Worm (Caenorhabditis elegans) whole organism, L1 larva: ENCODE measurements around the gene rmd-1.

ENCODE experiments used
- C04F5.9 ChIP-seq: sonication (generic microtip); optimal IDR thresholded peaks from 2 replicates; lab custom pipeline; 2016; ENCODE audit warnings: missing genetic modification characterization, missing compliant biosample characterization
- C34B4.2 ChIP-seq: sonication (generic microtip); optimal IDR thresholded peaks from 2 replicates; lab custom pipeline; 2017; ENCODE audit warnings: mild to moderate bottlenecking, missing genetic modification characterization, missing compliant biosample characterization
- Y116A8C.19 ChIP-seq: sonication (generic microtip); optimal IDR thresholded peaks from 2 replicates; lab custom pipeline; 2016; ENCODE audit warnings: missing compliant biosample characterization, missing genetic modification characterization, borderline replicate concordance
- aha-1 ChIP-seq: fragments of 150-350 bp; optimal IDR thresholded peaks from 2 replicates; lab custom pipeline; 2014; ENCODE audit warnings: missing biosample characterization, missing genetic modification characterization
- alr-1 ChIP-seq: fragments of 200-800 bp; sonication (Bioruptor generic); optimal IDR thresholded peaks from 2 replicates; lab custom pipeline; 2018; ENCODE audit warnings: borderline replicate concordance, mild to moderate bottlenecking, missing genetic modification characterization, missing compliant biosample characterization
- blmp-1 ChIP-seq: fragments of 150-350 bp; optimal IDR thresholded peaks from 2 replicates; lab custom pipeline; 2014; ENCODE audit warnings: missing biosample characterization, missing genetic modification characterization
- ceh-63 ChIP-seq: fragments of 200-800 bp; sonication (Bioruptor generic); optimal IDR thresholded peaks from 2 replicates; lab custom pipeline; 2018; ENCODE audit warnings: mild to moderate bottlenecking, missing genetic modification characterization, missing compliant biosample characterization
- ceh-8 ChIP-seq: fragments of 200-800 bp; sonication (Bioruptor generic); optimal IDR thresholded peaks from 2 replicates; lab custom pipeline; 2018; ENCODE audit warnings: mild to moderate bottlenecking, missing genetic modification characterization, moderate library complexity, missing compliant biosample characterization
- ceh-82 ChIP-seq, 3 experiments: fragments of 150-350 bp in 1 of 3; sonication (generic microtip) in 2 of 3; optimal IDR thresholded peaks; 2 replicates each; lab custom pipeline; 2014 to 2017; ENCODE audit warnings: missing biosample characterization in 3 of 3, missing genetic modification characterization in 3 of 3
- ceh-88 ChIP-seq: fragments of 200-800 bp; sonication (Bioruptor generic); IDR thresholded peaks from 2 replicates; pipeline ENCODE4 v1.3.6; 2022; ENCODE audit warnings: missing genetic modification characterization, missing compliant biosample characterization
- efl-1 ChIP-seq, 4 experiments: fragments of 150-350 bp; optimal IDR thresholded peaks in 3 of 4; peaks in 1 of 4; 1 replicate in 1 of 4; 2 replicates in 3 of 4; lab custom pipeline; 2014; ENCODE audit warnings: missing biosample characterization in 2 of 4, missing genetic modification characterization in 2 of 4, missing genetic modification reagents in 2 of 4
- egl-13 ChIP-seq: sonication (generic microtip); optimal IDR thresholded peaks from 2 replicates; lab custom pipeline; 2016; ENCODE audit warnings: missing genotype, missing genetic modification reagents, missing genetic modification characterization, missing compliant biosample characterization
- elt-2 ChIP-seq: sonication (generic microtip); optimal IDR thresholded peaks from 2 replicates; lab custom pipeline; 2016; ENCODE audit warnings: missing genetic modification characterization, mild to moderate bottlenecking, inconsistent platforms, missing compliant biosample characterization, missing genetic modification reagents
- elt-3 ChIP-seq, 6 experiments: fragments of 150-350 bp in 1 of 6; sonication (generic microtip); optimal IDR thresholded peaks; 2 replicates each; lab custom pipeline; 2017 to 2018; ENCODE audit warnings: missing biosample characterization in 6 of 6, missing genetic modification characterization in 6 of 6, inconsistent platforms in 1 of 6
- fkh-4 ChIP-seq: sonication (generic microtip); optimal IDR thresholded peaks from 2 replicates; lab custom pipeline; 2016; ENCODE audit warnings: missing compliant biosample characterization, missing genetic modification characterization, borderline replicate concordance
- grh-1 ChIP-seq: fragments of 200-800 bp; sonication (Bioruptor generic); IDR thresholded peaks from 2 replicates; pipeline ENCODE4 v1.3.6; 2022; ENCODE audit warnings: missing genetic modification reagents, missing genetic modification characterization, missing compliant biosample characterization
- hlh-17 ChIP-seq: fragments of 200-800 bp; sonication (Bioruptor generic); optimal IDR thresholded peaks from 2 replicates; lab custom pipeline; 2018; ENCODE audit warnings: missing genetic modification characterization, mild to moderate bottlenecking, missing compliant biosample characterization, moderate library complexity, borderline replicate concordance
- irx-1 ChIP-seq: sonication (generic microtip); optimal IDR thresholded peaks from 2 replicates; lab custom pipeline; 2016; ENCODE audit warnings: missing genetic modification characterization, missing compliant biosample characterization
- jun-1 ChIP-seq: fragments of 150-350 bp; optimal IDR thresholded peaks from 2 replicates; lab custom pipeline; 2014; ENCODE audit warnings: missing biosample characterization, missing genetic modification reagents, missing genetic modification characterization
- lin-14 ChIP-seq: fragments of 200-800 bp; sonication (Bioruptor generic); optimal IDR thresholded peaks from 2 replicates; lab custom pipeline; 2018; ENCODE audit warnings: mild to moderate bottlenecking, missing genetic modification characterization, moderate library complexity, missing compliant biosample characterization
- lin-15B ChIP-seq: fragments of 150-350 bp; sonication (generic microtip); optimal IDR thresholded peaks from 3 replicates; lab custom pipeline; 2014; ENCODE audit warnings: missing biosample characterization, missing genetic modification characterization
- lin-35 ChIP-seq, 2 experiments: fragments of 150-350 bp; optimal IDR thresholded peaks; 2 replicates each; lab custom pipeline; 2014; ENCODE audit warnings: missing biosample characterization in 2 of 2, missing genetic modification characterization in 2 of 2, missing genetic modification reagents in 2 of 2
- lir-3 ChIP-seq: sonication (generic microtip); optimal IDR thresholded peaks from 2 replicates; lab custom pipeline; 2016; ENCODE audit warnings: mild to moderate bottlenecking, missing genetic modification characterization, moderate library complexity, missing compliant biosample characterization; ENCODE audit not compliant: poor library complexity
- lsy-2 ChIP-seq, 2 experiments: fragments of 150-350 bp; optimal IDR thresholded peaks; 2 replicates each; lab custom pipeline; 2014; ENCODE audit warnings: missing biosample characterization in 2 of 2, missing genetic modification characterization in 2 of 2
- mab-9 ChIP-seq: fragments of 200-800 bp; sonication (Bioruptor generic); IDR thresholded peaks from 2 replicates; pipeline ENCODE4 v1.3.6; 2022; ENCODE audit warnings: missing genetic modification reagents, missing genetic modification characterization, missing compliant biosample characterization
- mep-1 ChIP-seq: fragments of 150-350 bp; optimal IDR thresholded peaks from 2 replicates; lab custom pipeline; 2014; ENCODE audit warnings: missing biosample characterization, missing genetic modification characterization
- nhr-12 ChIP-seq: sonication (generic microtip); optimal IDR thresholded peaks from 2 replicates; lab custom pipeline; 2017; ENCODE audit warnings: missing biosample characterization, missing genetic modification characterization
- nhr-20 ChIP-seq: sonication (generic microtip); optimal IDR thresholded peaks from 2 replicates; lab custom pipeline; 2016; ENCODE audit warnings: mild to moderate bottlenecking, missing genetic modification characterization, missing compliant biosample characterization
- nhr-237 ChIP-seq: fragments of 150-350 bp; optimal IDR thresholded peaks from 2 replicates; lab custom pipeline; 2014; ENCODE audit warnings: missing biosample characterization, missing genetic modification characterization
- nhr-47 ChIP-seq: sonication (generic microtip); optimal IDR thresholded peaks from 2 replicates; lab custom pipeline; 2016; ENCODE audit warnings: mild to moderate bottlenecking, missing genetic modification characterization, moderate library complexity, missing compliant biosample characterization
- nhr-71 ChIP-seq: sonication (generic microtip); optimal IDR thresholded peaks from 2 replicates; lab custom pipeline; 2016; ENCODE audit warnings: mild to moderate bottlenecking, missing genetic modification characterization, moderate library complexity, missing compliant biosample characterization
- nhr-76 ChIP-seq: sonication (generic microtip); optimal IDR thresholded peaks from 2 replicates; lab custom pipeline; 2017; ENCODE audit warnings: missing biosample characterization, missing genetic modification characterization
- nhr-77 ChIP-seq: fragments of 150-350 bp; optimal IDR thresholded peaks from 2 replicates; lab custom pipeline; 2014; ENCODE audit warnings: missing biosample characterization, missing genetic modification characterization
- nhr-84 ChIP-seq: sonication (generic microtip); optimal IDR thresholded peaks from 2 replicates; lab custom pipeline; 2017; ENCODE audit warnings: missing biosample characterization, missing genetic modification characterization
- nhr-85 ChIP-seq: sonication (generic microtip); peaks from one replicate; lab custom pipeline; 2016; ENCODE audit warnings: missing genetic modification characterization, inconsistent platforms, missing compliant biosample characterization
- pax-3 ChIP-seq: fragments of 200-800 bp; sonication (Bioruptor generic); optimal IDR thresholded peaks from 2 replicates; lab custom pipeline; 2018; ENCODE audit warnings: mild to moderate bottlenecking, missing genetic modification characterization, moderate library complexity, missing compliant biosample characterization
- rnt-1 ChIP-seq: sonication (generic microtip); optimal IDR thresholded peaks from 2 replicates; lab custom pipeline; 2016; ENCODE audit warnings: mild to moderate bottlenecking, missing genetic modification characterization, moderate library complexity, missing compliant biosample characterization
- skn-1 ChIP-seq: fragments of 150-350 bp; optimal IDR thresholded peaks from 2 replicates; lab custom pipeline; 2014; ENCODE audit warnings: missing biosample characterization, missing genetic modification characterization
- snu-23 ChIP-seq: sonication (generic microtip); optimal IDR thresholded peaks from 2 replicates; lab custom pipeline; 2016; ENCODE audit warnings: missing genetic modification characterization, missing compliant biosample characterization
- sox-4 ChIP-seq: sonication (generic microtip); optimal IDR thresholded peaks from 2 replicates; lab custom pipeline; 2016; ENCODE audit warnings: missing genetic modification characterization, missing compliant biosample characterization
- sptf-1 ChIP-seq: fragments of 150-350 bp; optimal IDR thresholded peaks from 2 replicates; lab custom pipeline; 2014; ENCODE audit warnings: missing biosample characterization, missing genetic modification characterization
- sup-37 ChIP-seq: fragments of 200-800 bp; sonication (Bioruptor generic); optimal IDR thresholded peaks from 2 replicates; lab custom pipeline; 2018; ENCODE audit warnings: mild to moderate bottlenecking, missing genetic modification characterization, missing compliant biosample characterization
- swsn-7 ChIP-seq: sonication (generic microtip); optimal IDR thresholded peaks from 2 replicates; lab custom pipeline; 2016; ENCODE audit warnings: missing genetic modification characterization, missing compliant biosample characterization
- tbx-2 ChIP-seq: sonication (generic microtip); optimal IDR thresholded peaks from 2 replicates; lab custom pipeline; 2016; ENCODE audit warnings: missing genetic modification characterization, missing compliant biosample characterization
- unc-62 ChIP-seq: fragments of 150-350 bp; optimal IDR thresholded peaks from 2 replicates; lab custom pipeline; 2014; ENCODE audit warnings: missing biosample characterization, missing genetic modification reagents, missing genetic modification characterization
- unc-98 ChIP-seq: fragments of 200-800 bp; sonication (Bioruptor generic); IDR thresholded peaks from 2 replicates; pipeline ENCODE4 v1.3.6; 2022; ENCODE audit warnings: missing genetic modification characterization, missing compliant biosample characterization
- vab-15 ChIP-seq: sonication (generic microtip); optimal IDR thresholded peaks from 2 replicates; lab custom pipeline; 2017; ENCODE audit warnings: missing genotype, mild to moderate bottlenecking, missing genetic modification characterization, missing compliant biosample characterization
- zip-4 ChIP-seq: fragments of 200-800 bp; sonication (Bioruptor generic); optimal IDR thresholded peaks from 2 replicates; lab custom pipeline; 2018; ENCODE audit warnings: mild to moderate bottlenecking, missing genetic modification characterization, moderate library complexity, missing compliant biosample characterization
- ztf-11 ChIP-seq, 2 experiments: sonication (generic microtip); optimal IDR thresholded peaks; 2 replicates each; lab custom pipeline; 2016 to 2017; ENCODE audit warnings: missing genetic modification characterization in 2 of 2, missing biosample characterization in 1 of 2, missing compliant biosample characterization in 1 of 2

rmd-1 gene

DNA sequence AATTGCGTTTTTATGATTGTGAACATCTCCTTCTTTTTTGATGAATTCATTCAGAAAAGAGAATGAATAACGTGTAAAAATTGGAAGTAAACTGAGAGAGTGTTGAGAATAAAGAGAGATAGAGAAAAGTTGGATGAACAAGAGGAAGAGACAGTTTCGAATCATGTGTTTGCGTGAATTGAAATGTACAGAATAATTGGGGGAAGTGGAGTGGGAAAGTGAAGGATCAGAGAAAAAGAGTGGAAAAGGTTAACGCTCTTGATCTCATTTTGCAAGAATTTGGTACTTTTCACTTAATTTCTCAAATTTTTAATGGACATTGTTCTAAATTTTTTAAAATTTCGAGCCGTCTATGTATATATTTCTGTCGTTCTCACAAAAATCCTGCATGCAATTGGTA is 25.6 kb upstream of the rmd-1 start:
- TF ChIP-seq nhr-77 (tag; lab: Kevin White, UChicago) (no peak), aha-1 (tag; lab: Kevin White, UChicago) (no peak), unc-98 (no peak), elt-3 (tag; optimal IDR thresholded peaks at IDR 0.05; lab: Kevin White, UChicago) (peak in 1 of 6 experiments; percentile 27), ztf-11 (tag; optimal IDR thresholded peaks at IDR 0.05; lab: Kevin White, UChicago) (no peak), lsy-2 (tag; optimal IDR thresholded peaks at IDR 0.05; lab: Kevin White, UChicago) (peak in 1 of 2 experiments; percentile 23), blmp-1 (tag; lab: Kevin White, UChicago) (peak; percentile 87), nhr-237 (tag; lab: Kevin White, UChicago) (no peak), nhr-71 (no peak), irx-1 (tag; lab: Kevin White, UChicago) (no peak), nhr-76 (no peak), elt-2 (tag; lab: Kevin White, UChicago) (no peak), lin-35 (GFP tag; optimal IDR thresholded peaks at IDR 0.05; lab: Kevin White, UChicago) (peak in 1 of 2 experiments; percentile 26), nhr-85 (tag; lab: Kevin White, UChicago) (peak; percentile 74), C04F5.9 (tag; lab: Kevin White, UChicago) (no peak), nhr-20 (tag; lab: Kevin White, UChicago) (peak; percentile 3), unc-62 (GFP tag; lab: Kevin White, UChicago) (no peak), sup-37 (GFP tag; lab: Kevin White, UChicago) (no peak), snu-23 (GFP tag; lab: Kevin White, UChicago) (peak; percentile 22), lin-14 (GFP tag; lab: Kevin White, UChicago) (peak; percentile 64), mep-1 (peak; percentile 32)

DNA sequence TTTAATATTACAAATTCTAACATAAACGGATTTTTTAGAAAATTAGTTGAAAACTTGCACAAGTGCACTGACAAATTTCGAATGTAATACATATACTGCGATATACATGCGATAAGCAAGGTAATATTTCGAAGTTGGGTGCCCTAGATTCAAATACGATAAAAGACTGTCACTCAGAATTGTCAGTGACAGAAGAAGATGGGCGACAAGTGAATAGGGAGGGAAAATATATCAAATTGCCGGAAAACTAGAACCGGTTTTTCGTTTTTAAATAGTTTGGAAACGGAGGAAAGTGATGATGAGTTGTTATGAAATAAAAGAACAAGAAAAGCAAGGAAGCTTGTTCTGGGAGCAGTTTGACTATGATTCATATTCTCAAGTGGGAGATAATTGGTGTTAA is 24.9 kb upstream of the rmd-1 start:
- TF ChIP-seq snu-23 (GFP tag; lab: Kevin White, UChicago) = peak; percentile 21
- TF ChIP-seq nhr-71 = no peak
- no peak for TF ChIP-seq nhr-20 (tag; lab: Kevin White, UChicago)
- no peak for TF ChIP-seq ceh-88 (GFP tag; lab: Robert Waterston, UW)
- TF ChIP-seq elt-3 (tag; optimal IDR thresholded peaks at IDR 0.05; lab: Kevin White, UChicago) = no peak
- no peak for TF ChIP-seq mab-9 (GFP tag; lab: Robert Waterston, UW)
- TF ChIP-seq jun-1 (tag; lab: Kevin White, UChicago) = no peak
- TF ChIP-seq hlh-17 (GFP tag; lab: Kevin White, UChicago) = no peak
- no peak for TF ChIP-seq lir-3 (tag; lab: Kevin White, UChicago)
- TF ChIP-seq vab-15 (tag; lab: Kevin White, UChicago) = no peak
- TF ChIP-seq nhr-77 (tag; lab: Kevin White, UChicago) = no peak
- TF ChIP-seq pax-3 (tag; lab: Kevin White, UChicago) = no peak
- no peak for TF ChIP-seq unc-98
- no peak for TF ChIP-seq tbx-2 (tag; lab: Kevin White, UChicago)
- TF ChIP-seq lin-15B (tag; lab: Kevin White, UChicago) = no peak
- no peak for TF ChIP-seq alr-1 (tag; lab: Kevin White, UChicago)
- TF ChIP-seq ceh-63 = no peak
- TF ChIP-seq Y116A8C.19 (tag; lab: Kevin White, UChicago) = no peak
- TF ChIP-seq nhr-84 (tag; lab: Kevin White, UChicago) = no peak
- TF ChIP-seq nhr-12 = no peak
- no peak for TF ChIP-seq egl-13 (tag; lab: Kevin White, UChicago)
- no peak for TF ChIP-seq fkh-4 (tag; lab: Kevin White, UChicago)
- no peak for TF ChIP-seq skn-1 (tag; lab: Kevin White, UChicago)
- no peak for TF ChIP-seq aha-1 (tag; lab: Kevin White, UChicago)
- TF ChIP-seq ceh-82 (tag; optimal IDR thresholded peaks at IDR 0.05; lab: Kevin White, UChicago) = no peak
- TF ChIP-seq zip-4 (GFP tag; lab: Kevin White, UChicago) = no peak
- no peak for TF ChIP-seq efl-1 (optimal IDR thresholded peaks at IDR 0.05; lab: Kevin White, UChicago)
- TF ChIP-seq efl-1 (GFP tag; optimal IDR thresholded peaks at IDR 0.05 in 1 of 2; lab: Kevin White, UChicago) = no peak
- no peak; the same call in 1 of the 2 replicates for TF ChIP-seq grh-1 (GFP tag; lab: Robert Waterston, UW)
- no peak for TF ChIP-seq ztf-11 (tag; optimal IDR thresholded peaks at IDR 0.05; lab: Kevin White, UChicago)
- peak; percentile 14 for TF ChIP-seq rnt-1
- no peak for TF ChIP-seq sptf-1
- TF ChIP-seq C34B4.2 (tag; lab: Kevin White, UChicago) = no peak
- no peak for TF ChIP-seq swsn-7 (tag; lab: Kevin White, UChicago)
- no peak for TF ChIP-seq sox-4 (tag; lab: Kevin White, UChicago)
- no peak for TF ChIP-seq nhr-47 (tag; lab: Kevin White, UChicago)
- peak; percentile 26 for TF ChIP-seq mep-1
- TF ChIP-seq ceh-8 (GFP tag; lab: Kevin White, UChicago) = no peak
